Fruit fly (Drosophila melanogaster): ENCODE results near the gene CG9784.

The CG9784 gene

DNA sequence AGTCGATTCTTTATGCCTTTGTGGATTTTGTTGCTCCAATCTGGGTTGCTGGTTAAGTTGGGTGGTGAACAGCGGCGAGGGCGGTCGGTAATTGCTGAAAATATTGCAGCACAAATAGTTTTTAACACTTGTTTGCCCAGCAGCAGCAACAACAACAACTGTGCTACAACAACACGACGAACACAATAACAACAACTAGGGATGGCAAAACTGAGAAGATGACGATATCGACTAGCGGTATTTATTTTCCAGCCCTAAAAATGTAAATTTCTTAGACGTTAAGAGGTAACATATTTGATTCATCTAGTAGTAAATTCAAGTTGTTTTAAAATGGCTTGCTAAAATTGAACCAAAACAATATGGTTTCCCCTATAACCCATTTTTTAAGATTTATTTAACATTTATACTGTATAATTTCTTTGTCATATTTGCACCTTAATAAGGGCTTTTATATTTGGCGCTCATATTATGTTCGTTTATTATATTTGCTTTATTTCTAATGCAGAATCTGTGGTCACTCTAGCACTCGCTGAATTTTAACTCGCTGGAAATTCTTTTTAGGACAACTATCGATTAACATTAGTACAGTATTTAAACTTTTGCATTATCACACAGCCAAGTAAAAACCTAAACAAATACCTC is 558 bp downstream of the CG9784 start:
- TF ChIP-seq scrt (GFP tag; optimal IDR thresholded peaks at IDR 0.05) (no peak), CG15269 (tag; optimal IDR thresholded peaks at IDR 0.05) (no peak), Poxn (GFP tag; IDR thresholded peaks at IDR 0.05) (no peak), trh (GFP tag; optimal IDR thresholded peaks at IDR 0.05) (peak; percentile 6), CG33557 (GFP tag; optimal IDR thresholded peaks at IDR 0.05) (no peak), CoRest (tag; optimal IDR thresholded peaks at IDR 0.05) (peak; percentile 27), CG34376 (GFP tag; optimal IDR thresholded peaks at IDR 0.05) (peak; percentile 4), CG17912 (GFP tag; optimal IDR thresholded peaks at IDR 0.05) (no peak), Mes4 (GFP tag; optimal IDR thresholded peaks at IDR 0.05) (no peak), wor (GFP tag; IDR thresholded peaks at IDR 0.05) (no peak), inv (GFP tag; IDR thresholded peaks at IDR 0.05; ENCODE audit: partially characterized antibody) (no peak), Sry-δ (GFP tag; optimal IDR thresholded peaks at IDR 0.05) (peak; percentile 42), Sry-β (GFP tag; optimal IDR thresholded peaks at IDR 0.05) (no peak), ind (GFP tag; optimal IDR thresholded peaks at IDR 0.05) (no peak), slou (GFP tag; optimal IDR thresholded peaks at IDR 0.05) (no peak), org-1 (GFP tag; optimal IDR thresholded peaks at IDR 0.05) (no peak), mam (GFP tag; optimal IDR thresholded peaks at IDR 0.05) (no peak), CG11456 (GFP tag; IDR thresholded peaks at IDR 0.05) (no peak), Aef1 (GFP tag; IDR thresholded peaks at IDR 0.05) (peak; percentile 87), CG10147 (GFP tag; optimal IDR thresholded peaks at IDR 0.05) (no peak), CG10274 (GFP tag; optimal IDR thresholded peaks at IDR 0.05) (no peak), ham (GFP tag; IDR thresholded peaks at IDR 0.05) (no peak), tap (tag; optimal IDR thresholded peaks at IDR 0.05) (no peak), Ets65A (GFP tag) (peak; percentile 36), D19B (GFP tag; optimal IDR thresholded peaks at IDR 0.05) (no peak), CG9797 (GFP tag; optimal IDR thresholded peaks at IDR 0.05) (peak; percentile 42), HLHmδ (GFP tag; optimal IDR thresholded peaks at IDR 0.05) (no peak), CG13296 (GFP tag; optimal IDR thresholded peaks at IDR 0.05) (no peak), HHEX (GFP tag; optimal IDR thresholded peaks at IDR 0.05) (no peak), Lpt (GFP tag; optimal IDR thresholded peaks at IDR 0.05) (no peak), Sox100B (GFP tag; optimal IDR thresholded peaks at IDR 0.05) (no peak), nau (GFP tag; optimal IDR thresholded peaks at IDR 0.05) (no peak), CG12942 (GFP tag; optimal IDR thresholded peaks at IDR 0.05) (no peak), tll (GFP tag; optimal IDR thresholded peaks at IDR 0.05) (no peak), sens-2 (GFP tag; IDR thresholded peaks at IDR 0.05) (no peak), CG12236 (GFP tag; optimal IDR thresholded peaks at IDR 0.05) (no peak), sna (GFP tag; IDR thresholded peaks at IDR 0.05; ENCODE audit: partially characterized antibody) (no peak), Eip74EF (GFP tag; optimal IDR thresholded peaks at IDR 0.05) (no peak), row (GFP tag; IDR thresholded peaks at IDR 0.05) (peak; percentile 25; the same call in 2 of the 3 replicates), Rx (GFP tag; IDR thresholded peaks at IDR 0.05) (no peak), Ptx1 (GFP tag; IDR thresholded peaks at IDR 0.05) (no peak), CG4707 (GFP tag; optimal IDR thresholded peaks at IDR 0.05) (no peak), tgo (GFP tag; IDR thresholded peaks at IDR 0.05) (no peak), BEAF-32 (GFP tag; optimal IDR thresholded peaks at IDR 0.05) (no peak), Hr3 (GFP tag; optimal IDR thresholded peaks at IDR 0.05) (no peak), CG11723 (GFP tag; optimal IDR thresholded peaks at IDR 0.05) (no peak), unpg (GFP tag; optimal IDR thresholded peaks at IDR 0.05) (no peak), CG43689 (GFP tag; IDR thresholded peaks at IDR 0.05) (no peak), CG2202 (tag; optimal IDR thresholded peaks at IDR 0.05) (no peak), Hmr (GFP tag; optimal IDR thresholded peaks at IDR 0.05) (no peak)
